Fruit fly (Drosophila melanogaster) whole organism, embryonic: ENCODE measurements around the gene Gclc.

ENCODE experiments used
- Atf3 ChIP-seq: fragments of 200-800 bp; sonication (Bioruptor generic); optimal IDR thresholded peaks from 3 replicates; lab custom pipeline; 2016; ENCODE audit warnings: missing biosample characterization, missing genetic modification characterization
- CG10147 ChIP-seq: fragments of 200-800 bp; sonication (Bioruptor generic); optimal IDR thresholded peaks from 2 replicates; lab custom pipeline; 2019; ENCODE audit warnings: missing biosample characterization, mild to moderate bottlenecking, missing genetic modification characterization, moderate library complexity
- CG10267 ChIP-seq: fragments of 200-800 bp; sonication (Bioruptor generic); optimal IDR thresholded peaks from 2 replicates; lab custom pipeline; 2018; ENCODE audit warnings: missing biosample characterization, mild to moderate bottlenecking, missing genetic modification characterization, moderate library complexity
- CG12155 ChIP-seq: fragments of 200-800 bp; sonication (Bioruptor generic); optimal IDR thresholded peaks from 3 replicates; lab custom pipeline; 2016; ENCODE audit warnings: missing biosample characterization, missing genetic modification characterization
- CG12744 ChIP-seq: fragments of 200-800 bp; sonication (Bioruptor generic); optimal IDR thresholded peaks from 2 replicates; lab custom pipeline; 2016; ENCODE audit warnings: missing biosample characterization, missing genetic modification characterization
- CG13424 ChIP-seq: fragments of 200-800 bp; sonication (Bioruptor generic); optimal IDR thresholded peaks from 2 replicates; lab custom pipeline; 2019; ENCODE audit warnings: missing biosample characterization, mild to moderate bottlenecking, missing genetic modification characterization, moderate library complexity
- CG13624 ChIP-seq: fragments of 200-800 bp; sonication (Bioruptor generic); optimal IDR thresholded peaks from 2 replicates; lab custom pipeline; 2016; ENCODE audit warnings: missing biosample characterization, missing genetic modification characterization
- CG1603 ChIP-seq: fragments of 200-800 bp; sonication (Bioruptor generic); optimal IDR thresholded peaks from 2 replicates; lab custom pipeline; 2019; ENCODE audit warnings: missing biosample characterization, mild to moderate bottlenecking, missing genetic modification characterization, moderate library complexity
- CG17568 ChIP-seq: fragments of 200-800 bp; sonication (Bioruptor generic); optimal IDR thresholded peaks from 2 replicates; lab custom pipeline; 2018; ENCODE audit warnings: missing biosample characterization, mild to moderate bottlenecking, missing genetic modification characterization, moderate library complexity
- CG18262 ChIP-seq: fragments of 200-800 bp; optimal IDR thresholded peaks from 3 replicates; lab custom pipeline; 2019; ENCODE audit warnings: missing biosample characterization, mild to moderate bottlenecking, missing genetic modification characterization, moderate library complexity
- CG2120 ChIP-seq: fragments of 200-800 bp; sonication (Bioruptor generic); optimal IDR thresholded peaks from 3 replicates; lab custom pipeline; 2016; ENCODE audit warnings: missing biosample characterization, missing genetic modification characterization
- CG2199 ChIP-seq: fragments of 200-800 bp; sonication (Bioruptor generic); IDR thresholded peaks from 3 replicates; pipeline ENCODE4 v1.3.6; 2022; ENCODE audit warnings: missing biosample characterization, missing genetic modification characterization
- CG2202 ChIP-seq: fragments of 200-800 bp; sonication (Bioruptor generic); optimal IDR thresholded peaks from 2 replicates; lab custom pipeline; 2018; ENCODE audit warnings: missing biosample characterization, mild to moderate bottlenecking, missing genetic modification characterization
- CG2875 ChIP-seq: fragments of 200-800 bp; sonication (Bioruptor generic); optimal IDR thresholded peaks from 2 replicates; lab custom pipeline; 2017; ENCODE audit warnings: missing biosample characterization, mild to moderate bottlenecking, missing genetic modification characterization, missing genetic modification reagents
- CG2889 ChIP-seq: fragments of 200-800 bp; sonication (Bioruptor generic); IDR thresholded peaks from 3 replicates; pipeline ENCODE4 v1.3.6; 2022; ENCODE audit warnings: missing biosample characterization, missing genetic modification characterization
- CG31224 ChIP-seq: fragments of 200-800 bp; sonication (Bioruptor generic); IDR thresholded peaks from 2 replicates; pipeline ENCODE4 v1.3.6; 2022; ENCODE audit warnings: missing biosample characterization, missing genetic modification characterization
- CG3407 ChIP-seq: fragments of 200-800 bp; sonication (Bioruptor generic); optimal IDR thresholded peaks from 2 replicates; lab custom pipeline; 2018; ENCODE audit warnings: missing biosample characterization, mild to moderate bottlenecking, missing genetic modification characterization
- CG3995 ChIP-seq: fragments of 200-800 bp; sonication (Bioruptor generic); optimal IDR thresholded peaks from 3 replicates; lab custom pipeline; 2016; ENCODE audit warnings: missing biosample characterization, missing genetic modification characterization
- CG6813 ChIP-seq: fragments of 200-800 bp; sonication (Bioruptor generic); optimal IDR thresholded peaks from 2 replicates; lab custom pipeline; 2017; ENCODE audit warnings: missing biosample characterization, missing genetic modification characterization, mild to moderate bottlenecking, moderate library complexity, missing genetic modification reagents
- CG9727 ChIP-seq: fragments of 200-800 bp; sonication (Bioruptor generic); optimal IDR thresholded peaks from 3 replicates; lab custom pipeline; 2017; ENCODE audit warnings: missing biosample characterization, mild to moderate bottlenecking, missing genetic modification characterization
- Elba2 ChIP-seq: fragments of 200-800 bp; sonication (Bioruptor generic); optimal IDR thresholded peaks from 3 replicates; lab custom pipeline; 2016; ENCODE audit warnings: missing biosample characterization, missing genetic modification characterization
- H15 ChIP-seq: fragments of 200-800 bp; sonication (Bioruptor generic); IDR thresholded peaks from 3 replicates; pipeline ENCODE4 v1.3.6; 2022; ENCODE audit warnings: missing biosample characterization, missing genetic modification characterization
- Mad ChIP-seq: fragments of 200-800 bp; sonication (Bioruptor generic); optimal IDR thresholded peaks from 2 replicates; lab custom pipeline; 2016; ENCODE audit warnings: missing biosample characterization, missing genetic modification characterization
- NC2α ChIP-seq: fragments of 200-800 bp; sonication (Bioruptor generic); optimal IDR thresholded peaks from 2 replicates; lab custom pipeline; 2016; ENCODE audit warnings: missing biosample characterization, missing genetic modification characterization
- Neu2 ChIP-seq: fragments of 200-800 bp; sonication (Bioruptor generic); optimal IDR thresholded peaks from 3 replicates; lab custom pipeline; 2016; ENCODE audit warnings: missing biosample characterization, missing genetic modification characterization, borderline replicate concordance
- Rfx ChIP-seq: fragments of 200-800 bp; sonication (Bioruptor generic); IDR thresholded peaks from 2 replicates; pipeline ENCODE4 v1.3.6; 2022; ENCODE audit warnings: missing biosample characterization, missing genetic modification characterization
- Side ChIP-seq: fragments of 200-800 bp; sonication (Bioruptor generic); optimal IDR thresholded peaks from 2 replicates; lab custom pipeline; 2016; ENCODE audit warnings: missing biosample characterization, missing genetic modification characterization
- cato ChIP-seq: fragments of 200-800 bp; sonication (Bioruptor generic); optimal IDR thresholded peaks from 2 replicates; lab custom pipeline; 2016; ENCODE audit warnings: missing biosample characterization, missing genetic modification characterization, borderline replicate concordance
- caup ChIP-seq: fragments of 200-800 bp; sonication (Bioruptor generic); optimal IDR thresholded peaks from 3 replicates; lab custom pipeline; 2017; ENCODE audit warnings: missing biosample characterization, mild to moderate bottlenecking, missing genetic modification characterization, moderate library complexity; ENCODE audit not compliant: severe bottlenecking
- chif ChIP-seq, 2 experiments: fragments of 200-800 bp; sonication (Bioruptor generic); optimal IDR thresholded peaks; 3 replicates each; lab custom pipeline; 2016; ENCODE audit warnings: missing biosample characterization in 2 of 2, missing genetic modification characterization in 2 of 2
- chm ChIP-seq: fragments of 200-800 bp; sonication (Bioruptor generic); IDR thresholded peaks from 2 replicates; pipeline ENCODE4 v1.3.6; 2022; ENCODE audit warnings: missing biosample characterization, missing genetic modification characterization
- chn ChIP-seq: fragments of 200-800 bp; sonication (Bioruptor generic); optimal IDR thresholded peaks from 2 replicates; lab custom pipeline; 2016; ENCODE audit warnings: missing biosample characterization, missing genetic modification characterization
- dpn ChIP-seq, 2 experiments: fragments of 200-800 bp; sonication (Bioruptor generic); optimal IDR thresholded peaks; 3 replicates each; lab custom pipeline; 2016; ENCODE audit warnings: missing biosample characterization in 2 of 2, missing genetic modification characterization in 2 of 2
- dysf ChIP-seq: fragments of 200-800 bp; sonication (Bioruptor generic); IDR thresholded peaks from 3 replicates; pipeline ENCODE4 v1.3.6; 2022; ENCODE audit warnings: missing biosample characterization, missing genetic modification characterization
- gcm2 ChIP-seq: fragments of 200-800 bp; sonication (Bioruptor generic); optimal IDR thresholded peaks from 2 replicates; lab custom pipeline; 2016; ENCODE audit warnings: missing biosample characterization, missing genetic modification characterization
- gfzf ChIP-seq: fragments of 200-800 bp; sonication (Bioruptor generic); optimal IDR thresholded peaks from 2 replicates; lab custom pipeline; 2016; ENCODE audit warnings: missing biosample characterization, mild to moderate bottlenecking, missing genetic modification characterization, moderate library complexity
- gsb-n ChIP-seq: fragments of 200-800 bp; sonication (Bioruptor generic); optimal IDR thresholded peaks from 3 replicates; lab custom pipeline; 2018; ENCODE audit warnings: missing biosample characterization, mild to moderate bottlenecking, missing genetic modification characterization
- h ChIP-seq: fragments of >200 bp; optimal IDR thresholded peaks from 2 replicates; lab custom pipeline; 2017
- ham ChIP-seq: fragments of 200-800 bp; sonication (Bioruptor generic); IDR thresholded peaks from 2 replicates; pipeline ENCODE4 v1.3.6; 2022; ENCODE audit warnings: missing biosample characterization, missing genetic modification characterization
- hbn ChIP-seq: fragments of 200-800 bp; sonication (Bioruptor generic); IDR thresholded peaks from 2 replicates; pipeline ENCODE4 v1.3.6; 2022; ENCODE audit warnings: missing biosample characterization, missing genetic modification characterization; ENCODE audit not compliant: partially characterized antibody
- insv ChIP-seq, 2 experiments: fragments of 200-800 bp; sonication (Bioruptor generic); optimal IDR thresholded peaks; 3 replicates each; lab custom pipeline; 2016 to 2018; ENCODE audit warnings: missing biosample characterization in 2 of 2, missing genetic modification characterization in 2 of 2
- mld ChIP-seq: fragments of 200-800 bp; sonication (Bioruptor generic); IDR thresholded peaks from 3 replicates; pipeline ENCODE4 v1.3.6; 2022; ENCODE audit warnings: missing biosample characterization, missing genetic modification characterization; ENCODE audit not compliant: partially characterized antibody
- otp ChIP-seq: fragments of 200-800 bp; sonication (Bioruptor generic); IDR thresholded peaks from 3 replicates; pipeline ENCODE4, ENCODE4 v1.3.6; 2022; ENCODE audit warnings: missing biosample characterization, missing genetic modification characterization
- p53 ChIP-seq: fragments of 200-800 bp; sonication (Bioruptor generic); optimal IDR thresholded peaks from 2 replicates; lab custom pipeline; 2016; ENCODE audit warnings: missing biosample characterization, missing genetic modification characterization
- seq ChIP-seq: fragments of 200-800 bp; sonication (Bioruptor generic); IDR thresholded peaks from 2 replicates; pipeline ENCODE4 v1.3.6; 2022; ENCODE audit warnings: missing biosample characterization, missing genetic modification characterization
- shn ChIP-seq: fragments of 200-800 bp; sonication (Bioruptor generic); optimal IDR thresholded peaks from 3 replicates; lab custom pipeline; 2016; ENCODE audit warnings: missing biosample characterization, missing genetic modification characterization
- ssp ChIP-seq: fragments of 200-800 bp; sonication (Bioruptor generic); IDR thresholded peaks from 2 replicates; pipeline ENCODE4 v1.3.6; 2022; ENCODE audit warnings: missing biosample characterization, missing genetic modification characterization
- twi ChIP-seq: fragments of 200-800 bp; optimal IDR thresholded peaks from 2 replicates; lab custom pipeline; 2019; ENCODE audit warnings: missing biosample characterization, mild to moderate bottlenecking, missing genetic modification characterization, moderate library complexity
- wdn ChIP-seq: fragments of 200-800 bp; sonication (Bioruptor generic); IDR thresholded peaks from 2 replicates; pipeline ENCODE4 v1.3.6; 2022; ENCODE audit warnings: missing biosample characterization, missing genetic modification characterization
- wor ChIP-seq: fragments of 200-800 bp; sonication (Bioruptor generic); IDR thresholded peaks from 2 replicates; pipeline ENCODE4 v1.3.6; 2022; ENCODE audit warnings: missing biosample characterization, missing genetic modification characterization

Gclc gene

dm6 chrX:8131693-8132313, 15.9 kb upstream of the Gclc start, which contains the start of gene CG10958 (continued):
- TF ChIP-seq ham (GFP tag; lab: Robert Waterston, UW): no peak
- peak; percentile 43 for TF ChIP-seq Mad (GFP tag; lab: Kevin White, UChicago)
- 0 out of 2 replicates have a peak, but pooled peaks have one; percentile 27 for TF ChIP-seq wdn (GFP tag; lab: Robert Waterston, UW)
- TF ChIP-seq seq: 0 out of 2 replicates have a peak, but pooled peaks have one; percentile 31
- no peak for TF ChIP-seq gcm2 (GFP tag; lab: Kevin White, UChicago)
- no peak for TF ChIP-seq CG3995
- peak; percentile 11 for TF ChIP-seq cato (GFP tag; lab: Kevin White, UChicago)
- TF ChIP-seq gfzf (GFP tag; lab: Kevin White, UChicago): no peak
- no peak for TF ChIP-seq CG2199
- TF ChIP-seq h (lab: Kevin White, UChicago): no peak
- TF ChIP-seq CG9727 (GFP tag; lab: Kevin White, UChicago): peak; percentile 57
- TF ChIP-seq CG13624 (GFP tag; lab: Kevin White, UChicago): no peak
- no peak for TF ChIP-seq twi (tag; lab: Kevin White, UChicago)
- TF ChIP-seq otp: no peak
- peak; percentile 26 for TF ChIP-seq chn
- TF ChIP-seq CG13424 (tag; lab: Kevin White, UChicago): peak; percentile 47
- TF ChIP-seq CG6813 (GFP tag; lab: Kevin White, UChicago): no peak
- no peak for TF ChIP-seq chm (GFP tag; lab: Robert Waterston, UW)
- TF ChIP-seq Neu2 (GFP tag; lab: Kevin White, UChicago): no peak
- TF ChIP-seq CG2120 (GFP tag; lab: Kevin White, UChicago): peak; percentile 83
- TF ChIP-seq CG17568 (GFP tag; lab: Kevin White, UChicago): no peak
- peak; percentile 20 for TF ChIP-seq CG3407 (GFP tag; lab: Kevin White, UChicago)
- no peak for TF ChIP-seq Elba2 (GFP tag; lab: Kevin White, UChicago)
- peak in 1 of 2 experiments; percentile 42 for TF ChIP-seq insv (GFP tag; optimal IDR thresholded peaks at IDR 0.05; lab: Kevin White, UChicago)
- TF ChIP-seq CG2202 (tag; lab: Kevin White, UChicago): no peak
- TF ChIP-seq Atf3: peak; percentile 51
- no peak for TF ChIP-seq p53 (GFP tag; lab: Kevin White, UChicago)
- peak; percentile 32; the same call in 1 of the 2 replicates for TF ChIP-seq hbn (GFP tag; lab: Robert Waterston, UW)
- peak; percentile 11 for TF ChIP-seq CG10147 (GFP tag; lab: Kevin White, UChicago)
- TF ChIP-seq shn: no peak
- 0 out of 2 replicates have a peak, but pooled peaks have one; percentile 28 for TF ChIP-seq wor (GFP tag; lab: Robert Waterston, UW)
- TF ChIP-seq mld (GFP tag; lab: Robert Waterston, UW): no peak
- no peak for TF ChIP-seq CG31224 (GFP tag; lab: Robert Waterston, UW)
- peak; percentile 66 for TF ChIP-seq Rfx (GFP tag; lab: Robert Waterston, UW)
- peak; percentile 6 for TF ChIP-seq CG2875 (GFP tag; lab: Kevin White, UChicago)
- TF ChIP-seq dysf: peak; percentile 37; the same call in 2 of the 3 replicates
- peak; percentile 56 for TF ChIP-seq caup (GFP tag; lab: Kevin White, UChicago)
- TF ChIP-seq CG1603: peak; percentile 34
- no peak for TF ChIP-seq CG12744 (GFP tag; lab: Kevin White, UChicago)
- peak; percentile 63 for TF ChIP-seq CG12155 (GFP tag; lab: Kevin White, UChicago)
- TF ChIP-seq dpn (GFP tag; optimal IDR thresholded peaks at IDR 0.05; lab: Kevin White, UChicago): peak; percentile 26 to 81
- TF ChIP-seq chif (GFP tag; optimal IDR thresholded peaks at IDR 0.05; lab: Kevin White, UChicago): peak in 1 of 2 experiments; percentile 13
- peak; percentile 54 for TF ChIP-seq gsb-n (tag; lab: Kevin White, UChicago)
- no peak for TF ChIP-seq CG2889 (GFP tag; lab: Robert Waterston, UW)
- peak; percentile 55 for TF ChIP-seq CG18262 (tag; lab: Kevin White, UChicago)
- no peak for TF ChIP-seq Side
- no peak for TF ChIP-seq NC2α (GFP tag; lab: Kevin White, UChicago)
- peak; percentile 38; the same call in 1 of the 2 replicates for TF ChIP-seq ssp (GFP tag; lab: Robert Waterston, UW)
- TF ChIP-seq CG10267: peak; percentile 93
- no peak for TF ChIP-seq H15 (GFP tag; lab: Robert Waterston, UW)
